Worm (Caenorhabditis elegans): ENCODE measurements around the gene mrpl-11.

DNA sequence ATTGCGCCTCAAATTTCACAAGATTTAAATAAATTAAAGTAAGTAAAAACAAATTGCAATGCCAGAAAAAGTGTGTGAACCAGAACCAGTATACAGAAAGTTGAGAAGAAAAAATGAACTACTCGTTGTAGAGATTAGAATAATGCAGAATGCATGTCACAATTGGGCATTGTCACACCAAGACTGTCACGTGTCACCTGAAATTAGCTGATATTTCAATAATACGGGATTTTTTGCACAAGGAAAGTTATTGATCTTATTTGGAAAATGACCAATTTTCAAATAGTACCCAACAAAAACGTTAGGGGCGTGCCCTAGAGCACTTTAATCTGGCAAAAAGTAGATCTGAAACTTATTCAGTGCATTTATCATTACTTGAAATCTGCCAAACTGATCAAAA, 24.5 kb downstream of the mrpl-11 start:
- TF ChIP-seq him-1 (tag; optimal IDR thresholded peaks at IDR 0.05) (no peak), W03F9.2 (tag; optimal IDR thresholded peaks at IDR 0.05) (no peak), dao-5 (tag; optimal IDR thresholded peaks at IDR 0.05) (no peak)

Data from whole organism, L4/young adult.